Worm (Caenorhabditis elegans): ENCODE results near the gene fipr-25.

DNA sequence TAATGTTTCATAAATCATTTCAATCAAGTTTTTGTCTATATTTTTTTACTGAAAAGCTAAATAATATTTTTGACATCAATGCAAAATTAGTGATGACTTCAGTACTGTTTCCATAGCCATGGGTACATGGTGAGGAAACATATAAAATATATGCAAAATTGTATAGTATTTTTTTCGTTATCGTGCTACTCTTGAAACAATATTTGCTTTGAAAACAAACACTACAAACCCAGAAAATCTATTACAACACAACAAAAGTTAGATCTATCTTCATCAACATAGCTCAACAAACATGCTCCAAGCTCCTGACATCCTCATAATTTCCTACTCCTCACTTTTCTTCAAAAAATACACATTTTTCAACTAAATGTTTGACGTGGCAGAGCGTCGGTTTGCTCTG lies 48.7 kb upstream of the fipr-25 start, which contains the start of gene srp-3:
- no peak for TF ChIP-seq peb-1 (tag; optimal IDR thresholded peaks at IDR 0.05)
- TF ChIP-seq egl-27 (tag; optimal IDR thresholded peaks at IDR 0.05): no peak
- TF ChIP-seq ztf-11 (tag; optimal IDR thresholded peaks at IDR 0.05): no peak
- TF ChIP-seq mdl-1 (tag; optimal IDR thresholded peaks at IDR 0.05): no peak
- TF ChIP-seq ztf-1 (GFP tag; conservative IDR thresholded peaks at IDR 0.05): no peak
- no peak for TF ChIP-seq F13H6.1 (tag; optimal IDR thresholded peaks at IDR 0.05)
